Fruit fly (Drosophila melanogaster): ENCODE data around the gene CG15370.

CG15370 gene

dm6 chrX:9193604-9194003, 31.6 kb upstream of the CG15370 start, which contains the start of gene CG12106 (continued):
- TF ChIP-seq CG34422 (GFP tag; IDR thresholded peaks at IDR 0.05) (no peak), Myb (GFP tag; optimal IDR thresholded peaks at IDR 0.05) (peak; percentile 44), gsb (GFP tag; IDR thresholded peaks at IDR 0.05) (0 out of 2 replicates have a peak, but pooled peaks have one; percentile 20), GATAe (GFP tag; conservative IDR thresholded peaks at IDR 0.05) (no peak), fd96Cb (tag; optimal IDR thresholded peaks at IDR 0.05) (peak; percentile 37), CG4707 (GFP tag; optimal IDR thresholded peaks at IDR 0.05) (no peak), CG2120 (GFP tag; optimal IDR thresholded peaks at IDR 0.05) (peak; percentile 74), gem (tag; optimal IDR thresholded peaks at IDR 0.05) (peak; percentile 71), CG9437 (GFP tag; optimal IDR thresholded peaks at IDR 0.05) (no peak), ems (GFP tag; optimal IDR thresholded peaks at IDR 0.05) (peak; percentile 8), Bgb (GFP tag; IDR thresholded peaks at IDR 0.05; ENCODE audit: partially characterized antibody) (no peak), CG31365 (tag; optimal IDR thresholded peaks at IDR 0.05) (no peak), caup (GFP tag; optimal IDR thresholded peaks at IDR 0.05; ENCODE audit: severe bottlenecking) (no peak), hkb (optimal IDR thresholded peaks at IDR 0.05) (no peak), hkb (GFP tag; IDR thresholded peaks at IDR 0.05) (peak; percentile 53), Sin3A (optimal IDR thresholded peaks at IDR 0.05) (no peak), CG33557 (GFP tag; optimal IDR thresholded peaks at IDR 0.05) (peak; percentile 31), Ada2b (GFP tag; IDR thresholded peaks at IDR 0.05) (0 out of 2 replicates have a peak, but pooled peaks have one; percentile 30), seq (GFP tag; IDR thresholded peaks at IDR 0.05) (0 out of 2 replicates have a peak, but pooled peaks have one; percentile 31), nom (GFP tag; optimal IDR thresholded peaks at IDR 0.05) (peak; percentile 13), CG32532 (GFP tag; IDR thresholded peaks at IDR 0.05) (no peak; the same call in 1 of the 2 replicates), dmrt99B (tag; optimal IDR thresholded peaks at IDR 0.05) (peak; percentile 40), CG13424 (tag; optimal IDR thresholded peaks at IDR 0.05) (peak; percentile 67), dati (GFP tag; IDR thresholded peaks at IDR 0.05) (no peak), sob (GFP tag; IDR thresholded peaks at IDR 0.05) (0 out of 2 replicates have a peak, but pooled peaks have one; percentile 13), Fer3 (tag; optimal IDR thresholded peaks at IDR 0.05) (peak; percentile 62), Gug (GFP tag; IDR thresholded peaks at IDR 0.05) (peak; percentile 35; the same call in 1 of the 4 replicates), CG6175 (GFP tag; IDR thresholded peaks at IDR 0.05) (no peak), fru (optimal IDR thresholded peaks at IDR 0.05) (no peak), CG7963 (GFP tag; IDR thresholded peaks at IDR 0.05; ENCODE audit: partially characterized antibody) (no peak), kni (GFP tag; optimal IDR thresholded peaks at IDR 0.05) (peak; percentile 43), chif (GFP tag; optimal IDR thresholded peaks at IDR 0.05) (peak in 1 of 2 experiments; percentile 14), Max (GFP tag; optimal IDR thresholded peaks at IDR 0.05) (no peak), HmgD (GFP tag; optimal IDR thresholded peaks at IDR 0.05) (no peak), CG16815 (GFP tag; optimal IDR thresholded peaks at IDR 0.05) (no peak), Aef1 (GFP tag; IDR thresholded peaks at IDR 0.05) (peak; percentile 59; the same call in 2 of the 3 replicates), CG31441 (GFP tag; IDR thresholded peaks at IDR 0.05) (peak; percentile 33; the same call in 1 of the 2 replicates), maf-S (GFP tag; optimal IDR thresholded peaks at IDR 0.05) (no peak), dmrt11E (tag; optimal IDR thresholded peaks at IDR 0.05) (peak; percentile 9), yki (optimal IDR thresholded peaks at IDR 0.05) (no peak), Xrp1 (GFP tag; IDR thresholded peaks at IDR 0.05) (peak; percentile 41; the same call in 1 of the 2 replicates), klu (GFP tag; IDR thresholded peaks at IDR 0.05) (no peak), bsh (GFP tag; optimal IDR thresholded peaks at IDR 0.05) (peak in 1 of 2 experiments; percentile 46), E2f2 (GFP tag; IDR thresholded peaks at IDR 0.05) (peak; percentile 35; the same call in 1 of the 2 replicates), bcd (GFP tag; optimal IDR thresholded peaks at IDR 0.05) (peak; percentile 20), gce (GFP tag; IDR thresholded peaks at IDR 0.05) (no peak), Doc3 (GFP tag; IDR thresholded peaks at IDR 0.05; ENCODE audit: partially characterized antibody) (no peak), CG16863 (GFP tag; optimal IDR thresholded peaks at IDR 0.05) (no peak), Oli (tag; optimal IDR thresholded peaks at IDR 0.05) (peak; percentile 25), inv (GFP tag; IDR thresholded peaks at IDR 0.05; ENCODE audit: partially characterized antibody) (no peak), CG2202 (tag; optimal IDR thresholded peaks at IDR 0.05) (no peak)
